1 fruit fly cellular context compared by ENCODE assay signal in genomic region chr3R:12422379-12422975, dm6.
TF ChIP-seq lines count a peak whose summit lies in the region.

Scgbeta (minus strand) TSS chr3R:12422429.
CG17202 (plus strand) TSS chr3R:12422768.

TF ChIP-seq in whole organism, embryonic, 481 proteins besides CTCF, POLR2A, EP300 and RAD21 (continued from another document):
- peak; percentile 38; the same call in 1 of the 3 replicates for TF ChIP-seq CG11456 (GFP tag; IDR thresholded peaks at IDR 0.05; lab: Robert Waterston, UW)
- TF ChIP-seq CG12744 (GFP tag; optimal IDR thresholded peaks at IDR 0.05; lab: Kevin White, UChicago), result peak; percentile 32
- peak; percentile 35; the same call in 1 of the 2 replicates for TF ChIP-seq CG14014 (GFP tag; IDR thresholded peaks at IDR 0.05; lab: Robert Waterston, UW)
- TF ChIP-seq C15 (GFP tag; IDR thresholded peaks at IDR 0.05; lab: Robert Waterston, UW), result no peak
- TF ChIP-seq CG4617 (GFP tag; optimal IDR thresholded peaks at IDR 0.05; lab: Kevin White, UChicago; ENCODE audit: borderline replicate concordance), result peak; percentile 84
- TF ChIP-seq CG10267 (tag; optimal IDR thresholded peaks at IDR 0.05; lab: Kevin White, UChicago), result no peak
- peak; percentile 37 for TF ChIP-seq BEAF-32 (GFP tag; optimal IDR thresholded peaks at IDR 0.05; lab: Kevin White, UChicago)
- TF ChIP-seq Opbp (GFP tag; IDR thresholded peaks at IDR 0.05; lab: Robert Waterston, UW; ENCODE audit: partially characterized antibody), result 0 out of 3 replicates have a peak, but pooled peaks have one; percentile 22
- peak; percentile 3 for TF ChIP-seq CG7786 (GFP tag; optimal IDR thresholded peaks at IDR 0.05; lab: Kevin White, UChicago)
- no peak for TF ChIP-seq CG1602 (GFP tag; optimal IDR thresholded peaks at IDR 0.05; lab: Kevin White, UChicago)
- TF ChIP-seq CG6654 (GFP tag; optimal IDR thresholded peaks at IDR 0.05; lab: Kevin White, UChicago), result no peak
- no peak for TF ChIP-seq CG4328 (GFP tag; optimal IDR thresholded peaks at IDR 0.05; lab: Kevin White, UChicago)
- no peak for TF ChIP-seq insv (GFP tag; optimal IDR thresholded peaks at IDR 0.05; lab: Kevin White, UChicago)
- TF ChIP-seq CG5180 (GFP tag; optimal IDR thresholded peaks at IDR 0.05; lab: Kevin White, UChicago), result no peak
- TF ChIP-seq CHES-1-like (GFP tag; optimal IDR thresholded peaks at IDR 0.05; lab: Kevin White, UChicago), result peak; percentile 21
- no peak for TF ChIP-seq sens (GFP tag; lab: Kevin White, UChicago)
- TF ChIP-seq fru (optimal IDR thresholded peaks at IDR 0.05; lab: Kevin White, UChicago), result no peak
- peak; percentile 7 for TF ChIP-seq CG2116 (GFP tag; optimal IDR thresholded peaks at IDR 0.05; lab: Kevin White, UChicago)
- peak; percentile 85 for TF ChIP-seq Myb (GFP tag; optimal IDR thresholded peaks at IDR 0.05; lab: Kevin White, UChicago)
- peak; percentile 100 for TF ChIP-seq CG15514 (GFP tag; optimal IDR thresholded peaks at IDR 0.05; lab: Kevin White, UChicago)
- TF ChIP-seq gfzf (GFP tag; optimal IDR thresholded peaks at IDR 0.05; lab: Kevin White, UChicago), result peak; percentile 92
- TF ChIP-seq HmgZ (tag; optimal IDR thresholded peaks at IDR 0.05; lab: Kevin White, UChicago), result peak; percentile 62
- TF ChIP-seq cato (GFP tag; optimal IDR thresholded peaks at IDR 0.05; lab: Kevin White, UChicago; ENCODE audit: borderline replicate concordance), result no peak
- TF ChIP-seq so (GFP tag; IDR thresholded peaks at IDR 0.05; lab: Robert Waterston, UW), result 0 out of 3 replicates have a peak, but pooled peaks have one; percentile 35
- TF ChIP-seq Ets65A (GFP tag; lab: Kevin White, UChicago), result peak; percentile 49
- peak; percentile 2 for TF ChIP-seq CG11398 (GFP tag; optimal IDR thresholded peaks at IDR 0.05; lab: Kevin White, UChicago)
- no peak for TF ChIP-seq Bdp1 (GFP tag; optimal IDR thresholded peaks at IDR 0.05; lab: Kevin White, UChicago)
- TF ChIP-seq nmo (GFP tag; optimal IDR thresholded peaks at IDR 0.05; lab: Kevin White, UChicago), result peak; percentile 39
- no peak for TF ChIP-seq Gsc (GFP tag; IDR thresholded peaks at IDR 0.05; lab: Robert Waterston, UW)
- TF ChIP-seq gro (GFP tag; optimal IDR thresholded peaks at IDR 0.05; lab: Kevin White, UChicago), result peak; percentile 42
- TF ChIP-seq Med (GFP tag; lab: Kevin White, UChicago), result peak; percentile 69
- peak; percentile 41 for TF ChIP-seq CG13424 (tag; optimal IDR thresholded peaks at IDR 0.05; lab: Kevin White, UChicago)
- TF ChIP-seq sim (GFP tag; IDR thresholded peaks at IDR 0.05; lab: Robert Waterston, UW), result no peak
- peak; percentile 59 for TF ChIP-seq CG2120 (GFP tag; optimal IDR thresholded peaks at IDR 0.05; lab: Kevin White, UChicago)
- no peak for TF ChIP-seq CkIIα-i1 (GFP tag; IDR thresholded peaks at IDR 0.05; lab: Robert Waterston, UW)
- no peak for TF ChIP-seq tin (GFP tag; optimal IDR thresholded peaks at IDR 0.05; lab: Kevin White, UChicago)
- peak; percentile 7 for TF ChIP-seq Bteb2 (GFP tag; optimal IDR thresholded peaks at IDR 0.05; lab: Kevin White, UChicago)
- TF ChIP-seq CG13624 (GFP tag; optimal IDR thresholded peaks at IDR 0.05; lab: Kevin White, UChicago), result peak; percentile 30
- no peak for TF ChIP-seq Doc3 (GFP tag; IDR thresholded peaks at IDR 0.05; lab: Robert Waterston, UW; ENCODE audit: partially characterized antibody)
- TF ChIP-seq sisA (GFP tag; IDR thresholded peaks at IDR 0.05; lab: Robert Waterston, UW), result no peak
- peak; percentile 49; the same call in 1 of the 3 replicates for TF ChIP-seq knrl (GFP tag; IDR thresholded peaks at IDR 0.05; lab: Robert Waterston, UW; ENCODE audit: partially characterized antibody)
- peak; percentile 65 for TF ChIP-seq Ets97D (GFP tag; optimal IDR thresholded peaks at IDR 0.05; lab: Kevin White, UChicago)
- no peak for TF ChIP-seq CG14441 (GFP tag; IDR thresholded peaks at IDR 0.05; lab: Robert Waterston, UW)
- TF ChIP-seq onecut (GFP tag; IDR thresholded peaks at IDR 0.05; lab: Robert Waterston, UW), result peak; percentile 29
- TF ChIP-seq CG32767 (GFP tag; IDR thresholded peaks at IDR 0.05; lab: Robert Waterston, UW), result 0 out of 2 replicates have a peak, but pooled peaks have one; percentile 12
- TF ChIP-seq E2f2 (GFP tag; IDR thresholded peaks at IDR 0.05; lab: Robert Waterston, UW), result peak; percentile 72
- TF ChIP-seq CG8944 (GFP tag; optimal IDR thresholded peaks at IDR 0.05; lab: Kevin White, UChicago), result peak; percentile 25
- no peak for TF ChIP-seq dati (GFP tag; IDR thresholded peaks at IDR 0.05; lab: Robert Waterston, UW)
- no peak for TF ChIP-seq ranshi (GFP tag; IDR thresholded peaks at IDR 0.05; lab: Robert Waterston, UW)
- peak; percentile 41 for TF ChIP-seq stwl (tag; optimal IDR thresholded peaks at IDR 0.05; lab: Kevin White, UChicago)
- no peak for TF ChIP-seq Hey (tag; optimal IDR thresholded peaks at IDR 0.05; lab: Kevin White, UChicago)
- no peak for TF ChIP-seq CG4424 (GFP tag; optimal IDR thresholded peaks at IDR 0.05; lab: Kevin White, UChicago)
- no peak for TF ChIP-seq NFAT (GFP tag; IDR thresholded peaks at IDR 0.05; lab: Robert Waterston, UW)
- TF ChIP-seq Ravus (GFP tag; IDR thresholded peaks at IDR 0.05; lab: Robert Waterston, UW), result no peak
- TF ChIP-seq Sry-β (GFP tag; optimal IDR thresholded peaks at IDR 0.05; lab: Kevin White, UChicago), result no peak
- TF ChIP-seq pho (GFP tag; optimal IDR thresholded peaks at IDR 0.05; lab: Kevin White, UChicago), result no peak
- TF ChIP-seq CG1832 (GFP tag; optimal IDR thresholded peaks at IDR 0.05; lab: Kevin White, UChicago), result no peak
- 0 out of 2 replicates have a peak, but pooled peaks have one; percentile 40 for TF ChIP-seq Rfx (GFP tag; IDR thresholded peaks at IDR 0.05; lab: Robert Waterston, UW)
- no peak for TF ChIP-seq grn (GFP tag; optimal IDR thresholded peaks at IDR 0.05; lab: Kevin White, UChicago)
- no peak for TF ChIP-seq BtbVII (GFP tag; optimal IDR thresholded peaks at IDR 0.05; lab: Kevin White, UChicago)
- peak; percentile 23 for TF ChIP-seq Max (GFP tag; optimal IDR thresholded peaks at IDR 0.05; lab: Kevin White, UChicago)
- TF ChIP-seq CG18619 (GFP tag; optimal IDR thresholded peaks at IDR 0.05; lab: Kevin White, UChicago), result peak; percentile 20
- peak; percentile 37; the same call in 1 of the 3 replicates for TF ChIP-seq otp (GFP tag; IDR thresholded peaks at IDR 0.05; lab: Robert Waterston, UW)
- TF ChIP-seq pzg (GFP tag; optimal IDR thresholded peaks at IDR 0.05; lab: Kevin White, UChicago), result peak; percentile 78
- TF ChIP-seq Bgb (GFP tag; IDR thresholded peaks at IDR 0.05; lab: Robert Waterston, UW; ENCODE audit: partially characterized antibody), result peak; percentile 33; the same call in 1 of the 2 replicates
- peak; percentile 75 for TF ChIP-seq MESR4 (GFP tag; optimal IDR thresholded peaks at IDR 0.05; lab: Kevin White, UChicago)
- TF ChIP-seq CG17612 (GFP tag; IDR thresholded peaks at IDR 0.05; lab: Robert Waterston, UW), result no peak
- TF ChIP-seq CG6175 (GFP tag; IDR thresholded peaks at IDR 0.05; lab: Robert Waterston, UW), result no peak
- TF ChIP-seq CG17829 (tag; optimal IDR thresholded peaks at IDR 0.05; lab: Kevin White, UChicago), result peak; percentile 27
- TF ChIP-seq chm (GFP tag; IDR thresholded peaks at IDR 0.05; lab: Robert Waterston, UW), result no peak
- no peak for TF ChIP-seq lmd (GFP tag; IDR thresholded peaks at IDR 0.05; lab: Robert Waterston, UW)
- TF ChIP-seq ERR (GFP tag; optimal IDR thresholded peaks at IDR 0.05; lab: Kevin White, UChicago), result no peak
- no peak for TF ChIP-seq ro (GFP tag; IDR thresholded peaks at IDR 0.05; lab: Robert Waterston, UW)
- peak; percentile 37 for TF ChIP-seq CG30403 (GFP tag; optimal IDR thresholded peaks at IDR 0.05; lab: Kevin White, UChicago)
- TF ChIP-seq Camta (GFP tag; optimal IDR thresholded peaks at IDR 0.05; lab: Kevin White, UChicago), result no peak
- TF ChIP-seq Sin3A (optimal IDR thresholded peaks at IDR 0.05; lab: Kevin White, UChicago), result peak; percentile 59
- TF ChIP-seq CG7372 (GFP tag; IDR thresholded peaks at IDR 0.05; lab: Robert Waterston, UW), result no peak
- peak; percentile 38 for TF ChIP-seq fu2 (GFP tag; optimal IDR thresholded peaks at IDR 0.05; lab: Kevin White, UChicago)
- TF ChIP-seq Fer1 (GFP tag; optimal IDR thresholded peaks at IDR 0.05; lab: Kevin White, UChicago), result peak; percentile 10
- TF ChIP-seq Adf1 (GFP tag; IDR thresholded peaks at IDR 0.05; lab: Robert Waterston, UW), result no peak
- peak; percentile 43 for TF ChIP-seq Sry-δ (GFP tag; optimal IDR thresholded peaks at IDR 0.05; lab: Kevin White, UChicago)
- TF ChIP-seq tll (GFP tag; optimal IDR thresholded peaks at IDR 0.05; lab: Kevin White, UChicago), result peak in 1 of 2 experiments; percentile 44
- peak in 1 of 2 experiments; percentile 11 for TF ChIP-seq crp (GFP tag; optimal IDR thresholded peaks at IDR 0.05; lab: Kevin White, UChicago)
- peak; percentile 95 for TF ChIP-seq MBD-R2 (GFP tag; IDR thresholded peaks at IDR 0.05; lab: Robert Waterston, UW)
- TF ChIP-seq Lhr (GFP tag; optimal IDR thresholded peaks at IDR 0.05; lab: Kevin White, UChicago), result peak; percentile 76
- peak; percentile 39; the same call in 1 of the 2 replicates for TF ChIP-seq CG3847 (GFP tag; IDR thresholded peaks at IDR 0.05; lab: Robert Waterston, UW)
- no peak for TF ChIP-seq klu (GFP tag; IDR thresholded peaks at IDR 0.05; lab: Robert Waterston, UW)
- TF ChIP-seq CG12659 (GFP tag; optimal IDR thresholded peaks at IDR 0.05; lab: Kevin White, UChicago), result peak; percentile 44
- peak; percentile 92 for TF ChIP-seq ewg (GFP tag; optimal IDR thresholded peaks at IDR 0.05; lab: Kevin White, UChicago)
- peak in 1 of 2 experiments; percentile 17 for TF ChIP-seq dpn (GFP tag; optimal IDR thresholded peaks at IDR 0.05; lab: Kevin White, UChicago)
- TF ChIP-seq Dp (GFP tag; optimal IDR thresholded peaks at IDR 0.05; lab: Kevin White, UChicago), result peak; percentile 66
- TF ChIP-seq sima (GFP tag; optimal IDR thresholded peaks at IDR 0.05; lab: Kevin White, UChicago), result no peak
- TF ChIP-seq hbn (GFP tag; IDR thresholded peaks at IDR 0.05; lab: Robert Waterston, UW; ENCODE audit: partially characterized antibody), result no peak
- TF ChIP-seq chif (GFP tag; optimal IDR thresholded peaks at IDR 0.05; lab: Kevin White, UChicago), result peak in 1 of 2 experiments; percentile 8
- TF ChIP-seq bab2 (GFP tag; optimal IDR thresholded peaks at IDR 0.05; lab: Kevin White, UChicago), result peak; percentile 7
- TF ChIP-seq repo (GFP tag; optimal IDR thresholded peaks at IDR 0.05; lab: Kevin White, UChicago), result no peak
- peak; percentile 55; the same call in 1 of the 2 replicates for TF ChIP-seq amos (GFP tag; IDR thresholded peaks at IDR 0.05; lab: Robert Waterston, UW; ENCODE audit: partially characterized antibody)
- TF ChIP-seq Side (GFP tag; optimal IDR thresholded peaks at IDR 0.05; lab: Kevin White, UChicago), result peak; percentile 11
- TF ChIP-seq sug (tag; optimal IDR thresholded peaks at IDR 0.05; lab: Kevin White, UChicago), result no peak
- peak; percentile 59 for TF ChIP-seq YL-1 (GFP tag; optimal IDR thresholded peaks at IDR 0.05; lab: Kevin White, UChicago)
- peak; percentile 28 for TF ChIP-seq mam (GFP tag; optimal IDR thresholded peaks at IDR 0.05; lab: Kevin White, UChicago)
- no peak for TF ChIP-seq Oli (tag; optimal IDR thresholded peaks at IDR 0.05; lab: Kevin White, UChicago)
- TF ChIP-seq trem (tag; optimal IDR thresholded peaks at IDR 0.05; lab: Kevin White, UChicago), result peak; percentile 25
- 0 out of 3 replicates have a peak, but pooled peaks have one; percentile 27 for TF ChIP-seq Dbx (GFP tag; IDR thresholded peaks at IDR 0.05; lab: Robert Waterston, UW)
- TF ChIP-seq sens-2 (GFP tag; IDR thresholded peaks at IDR 0.05; lab: Robert Waterston, UW), result no peak
- TF ChIP-seq CG7928 (GFP tag; optimal IDR thresholded peaks at IDR 0.05; lab: Kevin White, UChicago), result peak; percentile 96
- TF ChIP-seq CG12391 (tag; optimal IDR thresholded peaks at IDR 0.05; lab: Kevin White, UChicago), result peak; percentile 60
- TF ChIP-seq CG15479 (GFP tag; optimal IDR thresholded peaks at IDR 0.05; lab: Kevin White, UChicago), result no peak
- no peak for TF ChIP-seq stc (GFP tag; IDR thresholded peaks at IDR 0.05; lab: Robert Waterston, UW)
- TF ChIP-seq Dref (GFP tag; IDR thresholded peaks at IDR 0.05; lab: Robert Waterston, UW), result peak; percentile 45; the same call in 1 of the 2 replicates
- peak; percentile 32 for TF ChIP-seq Dek (tag; optimal IDR thresholded peaks at IDR 0.05; lab: Kevin White, UChicago)
- no peak for TF ChIP-seq HLH3B (GFP tag; IDR thresholded peaks at IDR 0.05; lab: Robert Waterston, UW)
- peak; percentile 89 for TF ChIP-seq row (GFP tag; IDR thresholded peaks at IDR 0.05; lab: Robert Waterston, UW)
- TF ChIP-seq CG15696 (tag; optimal IDR thresholded peaks at IDR 0.05; lab: Kevin White, UChicago), result no peak
- TF ChIP-seq CG17359 (tag; optimal IDR thresholded peaks at IDR 0.05; lab: Kevin White, UChicago), result no peak
- peak; percentile 49 for TF ChIP-seq lilli (GFP tag; optimal IDR thresholded peaks at IDR 0.05; lab: Kevin White, UChicago)
- TF ChIP-seq Nf-YA (GFP tag; IDR thresholded peaks at IDR 0.05; lab: Robert Waterston, UW), result no peak
- no peak for TF ChIP-seq croc (GFP tag; conservative IDR thresholded peaks at IDR 0.05; lab: Robert Waterston, UW)
- TF ChIP-seq zf30C (GFP tag; optimal IDR thresholded peaks at IDR 0.05; lab: Kevin White, UChicago), result no peak
- peak; percentile 56 for TF ChIP-seq CG9932 (GFP tag; IDR thresholded peaks at IDR 0.05; lab: Robert Waterston, UW)
- TF ChIP-seq CG12236 (GFP tag; optimal IDR thresholded peaks at IDR 0.05; lab: Kevin White, UChicago), result no peak
- TF ChIP-seq E2f1 (GFP tag; IDR thresholded peaks at IDR 0.05; lab: Robert Waterston, UW), result no peak
- no peak for TF ChIP-seq Hand (GFP tag; optimal IDR thresholded peaks at IDR 0.05; lab: Kevin White, UChicago)
- no peak for TF ChIP-seq Gug (GFP tag; IDR thresholded peaks at IDR 0.05; lab: Robert Waterston, UW)
- peak; percentile 73 for TF ChIP-seq CG14710 (tag; optimal IDR thresholded peaks at IDR 0.05; lab: Kevin White, UChicago)
- peak; percentile 93 for TF ChIP-seq phol (tag; optimal IDR thresholded peaks at IDR 0.05; lab: Kevin White, UChicago)
- no peak for TF ChIP-seq ara (GFP tag; IDR thresholded peaks at IDR 0.05; lab: Robert Waterston, UW)
- no peak for TF ChIP-seq CG4282 (GFP tag; optimal IDR thresholded peaks at IDR 0.05; lab: Kevin White, UChicago)
